Worm (Caenorhabditis elegans): Measurements from ENCODE around the gene K10H10.4.

The K10H10.4 gene

DNA sequence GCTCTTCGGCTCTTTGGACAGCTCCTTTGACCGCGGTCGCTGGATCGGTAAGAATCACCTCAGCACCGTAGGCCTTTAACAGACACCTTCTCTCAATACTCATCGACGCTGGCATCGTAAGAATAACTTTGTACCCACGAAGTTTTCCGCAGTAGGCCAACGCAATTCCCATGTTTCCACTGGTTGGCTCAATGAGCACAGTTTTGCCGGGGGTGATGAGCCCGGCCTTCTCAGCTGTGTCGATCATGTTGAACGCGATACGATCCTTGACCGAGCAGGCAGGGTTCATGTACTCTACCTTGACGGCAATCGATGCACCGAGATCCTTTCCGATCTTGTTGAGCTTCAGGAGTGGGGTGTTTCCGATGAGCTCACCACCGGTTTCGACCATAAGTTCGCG lies 6.2 kb upstream of the K10H10.4 start:
- no peak for TF ChIP-seq unc-55 (GFP tag; optimal IDR thresholded peaks at IDR 0.05)
- TF ChIP-seq madf-2 (tag; optimal IDR thresholded peaks at IDR 0.05), result no peak
- no peak for TF ChIP-seq pat-9 (tag; optimal IDR thresholded peaks at IDR 0.05)
- TF ChIP-seq zip-5 (tag; optimal IDR thresholded peaks at IDR 0.05), result no peak
- TF ChIP-seq ceh-30 (tag; optimal IDR thresholded peaks at IDR 0.05), result no peak

DNA sequence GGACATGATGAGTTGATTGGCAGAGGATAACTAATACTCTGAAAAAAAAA lies 6.0 kb upstream of the K10H10.4 start, which contains the start of gene cysl-2:
Gene cysl-2 (minus strand): TSS at position 38 of the 50 bp plus-strand sequence.
- TF ChIP-seq Y22D7AL.16 (tag; optimal IDR thresholded peaks at IDR 0.05) (no peak), hlh-15 (tag; optimal IDR thresholded peaks at IDR 0.05) (no peak), hlh-13 (GFP tag; optimal IDR thresholded peaks at IDR 0.05) (no peak), unc-86 (tag; optimal IDR thresholded peaks at IDR 0.05) (no peak)

DNA sequence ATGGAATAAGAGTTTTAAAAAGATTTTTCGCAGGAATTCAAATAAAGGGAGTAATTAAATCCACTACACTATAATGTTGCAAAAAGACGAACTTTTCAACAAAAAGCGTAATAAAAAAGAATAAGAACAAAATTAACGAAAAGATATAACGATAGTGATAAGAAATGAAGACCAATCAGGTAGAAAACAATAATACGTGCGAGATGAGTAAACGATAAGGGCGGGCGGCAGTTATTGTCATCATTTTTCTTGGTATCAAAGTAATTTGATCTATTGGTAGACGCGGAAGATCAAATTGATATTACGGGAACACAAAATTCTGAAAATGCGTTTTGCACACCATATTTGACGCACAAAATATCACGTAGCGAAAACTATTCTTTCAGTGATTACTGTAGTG lies 5.8 kb upstream of the K10H10.4 start:
- TF ChIP-seq F13H6.1 (tag; optimal IDR thresholded peaks at IDR 0.05) (no peak), nfya-1 (tag; optimal IDR thresholded peaks at IDR 0.05) (no peak), lin-11 (tag; optimal IDR thresholded peaks at IDR 0.05) (no peak), ttx-3 (tag; optimal IDR thresholded peaks at IDR 0.05) (no peak), npax-4 (tag; optimal IDR thresholded peaks at IDR 0.05) (no peak), odd-2 (tag; optimal IDR thresholded peaks at IDR 0.05) (no peak), pros-1 (tag; optimal IDR thresholded peaks at IDR 0.05) (no peak), madf-2 (tag; optimal IDR thresholded peaks at IDR 0.05) (no peak), elt-2 (tag; optimal IDR thresholded peaks at IDR 0.05) (peak; percentile 85)

DNA sequence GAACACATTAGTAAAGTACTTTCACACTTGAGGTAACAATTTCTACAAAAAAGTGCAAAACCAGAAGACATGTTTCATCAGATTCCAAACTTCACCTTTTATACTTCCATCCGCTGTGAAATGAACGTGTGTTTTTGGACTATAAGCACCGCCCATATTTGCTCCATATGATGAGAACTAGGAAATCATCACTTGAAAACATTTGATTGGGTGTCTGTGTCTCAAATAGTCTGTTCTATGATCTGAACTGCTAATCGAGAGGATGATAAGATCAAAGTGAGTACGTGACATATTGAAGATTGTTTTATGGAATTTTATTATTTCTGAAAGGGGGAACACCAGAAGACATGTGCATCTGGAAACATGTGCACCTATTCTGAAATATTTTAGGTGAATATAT lies 4.9 kb upstream of the K10H10.4 start:
- TF ChIP-seq nhr-11 (tag; optimal IDR thresholded peaks at IDR 0.05) (no peak), rnt-1 (tag; optimal IDR thresholded peaks at IDR 0.05) (no peak), pha-2 (tag; optimal IDR thresholded peaks at IDR 0.05) (no peak), ahr-1 (tag; optimal IDR thresholded peaks at IDR 0.05) (no peak), K02D7.2 (tag; optimal IDR thresholded peaks at IDR 0.05) (no peak), hlh-30 (tag; optimal IDR thresholded peaks at IDR 0.05; ENCODE audit: insufficient read depth) (no peak), ceh-34 (tag; optimal IDR thresholded peaks at IDR 0.05) (no peak), C38D4.7 (GFP tag; optimal IDR thresholded peaks at IDR 0.05) (no peak), nfya-1 (tag; optimal IDR thresholded peaks at IDR 0.05) (no peak), pax-1 (tag; optimal IDR thresholded peaks at IDR 0.05) (no peak), npax-4 (tag; optimal IDR thresholded peaks at IDR 0.05) (no peak), ceh-14 (tag; optimal IDR thresholded peaks at IDR 0.05) (no peak)

DNA sequence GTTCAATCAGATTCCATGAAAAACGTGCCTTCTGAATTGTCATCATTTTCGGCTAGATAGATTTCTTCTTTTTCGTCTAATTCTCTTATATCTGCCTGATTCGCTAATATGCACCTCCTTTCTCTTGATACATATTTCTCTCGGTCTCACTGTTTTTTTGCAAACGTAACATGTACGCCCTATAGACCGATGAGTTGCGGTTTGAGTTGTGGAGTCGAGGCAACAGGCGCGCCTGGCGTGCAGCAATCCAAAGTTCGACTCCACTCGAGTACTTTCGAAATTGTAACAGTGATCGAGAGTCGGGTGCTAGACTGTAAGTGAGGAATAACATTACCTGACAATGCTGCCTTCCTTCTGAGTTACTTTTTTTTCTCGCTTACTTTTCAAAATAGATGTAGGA lies 3.4 kb upstream of the K10H10.4 start:
- TF ChIP-seq ahr-1 (tag; optimal IDR thresholded peaks at IDR 0.05) (peak; percentile 74), nfya-1 (tag; optimal IDR thresholded peaks at IDR 0.05) (peak; percentile 77), nhr-232 (tag; optimal IDR thresholded peaks at IDR 0.05) (peak; percentile 85), ceh-18 (tag; optimal IDR thresholded peaks at IDR 0.05) (peak; percentile 83), syd-9 (tag; optimal IDR thresholded peaks at IDR 0.05) (peak; percentile 59), nhr-11 (tag; optimal IDR thresholded peaks at IDR 0.05) (no peak), hlh-15 (tag; optimal IDR thresholded peaks at IDR 0.05) (peak; percentile 71), madf-2 (tag; optimal IDR thresholded peaks at IDR 0.05) (peak; percentile 86), ceh-22 (tag; optimal IDR thresholded peaks at IDR 0.05) (peak; percentile 35), Y22D7AL.16 (tag; optimal IDR thresholded peaks at IDR 0.05) (peak; percentile 71), lin-11 (tag; optimal IDR thresholded peaks at IDR 0.05) (peak; percentile 80), hlh-8 (tag; optimal IDR thresholded peaks at IDR 0.05) (peak; percentile 63), T23F11.4 (GFP tag; optimal IDR thresholded peaks at IDR 0.05) (peak; percentile 74), zip-5 (tag; optimal IDR thresholded peaks at IDR 0.05) (peak; percentile 68), unc-55 (GFP tag; optimal IDR thresholded peaks at IDR 0.05) (no peak), unc-42 (tag; optimal IDR thresholded peaks at IDR 0.05) (peak; percentile 10), ceh-34 (tag; optimal IDR thresholded peaks at IDR 0.05) (peak; percentile 86), pha-4 (tag; optimal IDR thresholded peaks at IDR 0.05) (no peak), gmeb-2 (tag; optimal IDR thresholded peaks at IDR 0.05) (peak; percentile 86), ceh-24 (tag; optimal IDR thresholded peaks at IDR 0.05) (peak; percentile 34), dve-1 (tag; optimal IDR thresholded peaks at IDR 0.05) (peak; percentile 88), hlh-13 (GFP tag; optimal IDR thresholded peaks at IDR 0.05) (peak; percentile 75), ceh-19 (GFP tag; optimal IDR thresholded peaks at IDR 0.05) (peak; percentile 82), K09A11.1 (tag; optimal IDR thresholded peaks at IDR 0.05; ENCODE audit: insufficient read depth) (peak; percentile 89), fkh-6 (tag; optimal IDR thresholded peaks at IDR 0.05) (peak; percentile 85), pha-2 (tag; optimal IDR thresholded peaks at IDR 0.05) (peak; percentile 88), npax-4 (tag; optimal IDR thresholded peaks at IDR 0.05) (peak; percentile 69), ceh-9 (tag; optimal IDR thresholded peaks at IDR 0.05) (peak; percentile 43), pros-1 (tag; optimal IDR thresholded peaks at IDR 0.05) (peak; percentile 15), C38D4.7 (GFP tag; optimal IDR thresholded peaks at IDR 0.05) (peak; percentile 82), hlh-6 (tag; optimal IDR thresholded peaks at IDR 0.05) (peak; percentile 91), fkh-10 (GFP tag; optimal IDR thresholded peaks at IDR 0.05) (no peak)

Measured in whole organism, late embryonic.